Worm (Caenorhabditis elegans) whole organism, L2 larva: ENCODE results near the gene nccd-1.

Source experiments
- C34F6.9 ChIP-seq: fragments of 150-350 bp; optimal IDR thresholded peaks from 2 replicates; lab custom pipeline; 2014; ENCODE audit warnings: missing biosample characterization, missing genetic modification characterization
- F13H6.1 ChIP-seq: sonication (generic microtip); optimal IDR thresholded peaks from 2 replicates; lab custom pipeline; 2016; ENCODE audit warnings: missing genetic modification characterization, missing compliant biosample characterization
- R02D3.7 ChIP-seq: fragments of 150-350 bp; optimal IDR thresholded peaks from 2 replicates; lab custom pipeline; 2014; ENCODE audit warnings: missing biosample characterization, missing genetic modification characterization
- Y55F3AM.14 ChIP-seq: fragments of 200-800 bp; sonication (Bioruptor generic); optimal IDR thresholded peaks from 2 replicates; lab custom pipeline; 2018; ENCODE audit warnings: mild to moderate bottlenecking, missing genetic modification characterization, missing compliant biosample characterization
- alr-1 ChIP-seq: fragments of 150-350 bp; optimal IDR thresholded peaks from 2 replicates; lab custom pipeline; 2014; ENCODE audit warnings: missing biosample characterization, missing genetic modification characterization
- aly-2 ChIP-seq: fragments of 150-350 bp; optimal IDR thresholded peaks from 2 replicates; lab custom pipeline; 2014; ENCODE audit warnings: missing biosample characterization, missing genetic modification characterization
- ama-1 ChIP-seq: fragments of 150-350 bp; optimal IDR thresholded peaks from 2 replicates; lab custom pipeline; 2018; ENCODE audit warnings: inconsistent platforms
- blmp-1 ChIP-seq: sonication (generic microtip); optimal IDR thresholded peaks from 2 replicates; lab custom pipeline; 2017; ENCODE audit warnings: missing genetic modification characterization, mild to moderate bottlenecking, missing compliant biosample characterization, antibody characterized with exemption, moderate library complexity; ENCODE audit not compliant: insufficient read depth
- ceh-82 ChIP-seq: fragments of 150-350 bp; optimal IDR thresholded peaks from 2 replicates; lab custom pipeline; 2014; ENCODE audit warnings: missing biosample characterization, missing genetic modification characterization
- crh-2 ChIP-seq: sonication (generic microtip); optimal IDR thresholded peaks from 2 replicates; lab custom pipeline; 2017; ENCODE audit warnings: missing biosample characterization, missing genetic modification characterization
- dmd-4 ChIP-seq: sonication (generic microtip); optimal IDR thresholded peaks from 2 replicates; lab custom pipeline; 2017; ENCODE audit warnings: missing biosample characterization, missing genetic modification characterization
- egl-27 ChIP-seq: sonication (generic microtip); optimal IDR thresholded peaks from 3 replicates; lab custom pipeline; 2017; ENCODE audit warnings: missing biosample characterization, missing genetic modification reagents, missing genetic modification characterization
- elt-1 ChIP-seq: fragments of 150-350 bp; optimal IDR thresholded peaks from 2 replicates; lab custom pipeline; 2014; ENCODE audit warnings: missing biosample characterization, missing genetic modification characterization
- fos-1 ChIP-seq: fragments of 150-350 bp; optimal IDR thresholded peaks from 2 replicates; lab custom pipeline; 2014; ENCODE audit warnings: missing biosample characterization, missing genetic modification characterization
- gmeb-1 ChIP-seq: fragments of 150-350 bp; optimal IDR thresholded peaks from 2 replicates; lab custom pipeline; 2014; ENCODE audit warnings: missing biosample characterization, missing genetic modification characterization
- lin-11 ChIP-seq: fragments of 150-350 bp; sonication (generic microtip); optimal IDR thresholded peaks from 2 replicates; lab custom pipeline; 2014; ENCODE audit warnings: missing biosample characterization, missing genetic modification characterization, inconsistent platforms, mixed read lengths
- lin-13 ChIP-seq: fragments of 150-350 bp; optimal IDR thresholded peaks from 2 replicates; lab custom pipeline; 2014; ENCODE audit warnings: missing biosample characterization, missing genetic modification reagents, missing genetic modification characterization
- lsy-2 ChIP-seq, 2 experiments: fragments of 150-350 bp in 1 of 2; sonication (generic microtip) in 1 of 2; optimal IDR thresholded peaks; 2 replicates each; lab custom pipeline; 2014 to 2017; ENCODE audit warnings: missing biosample characterization in 2 of 2, missing genetic modification characterization in 2 of 2
- mab-5 ChIP-seq: fragments of 150-350 bp; optimal IDR thresholded peaks from 2 replicates; lab custom pipeline; 2014; ENCODE audit warnings: missing biosample characterization, missing genetic modification characterization
- mdl-1 ChIP-seq, 2 experiments: fragments of 150-350 bp in 1 of 2; sonication (generic microtip) in 1 of 2; optimal IDR thresholded peaks; 2 replicates each; lab custom pipeline; 2017; ENCODE audit warnings: missing biosample characterization in 2 of 2, missing genetic modification characterization in 2 of 2
- nhr-11 ChIP-seq: fragments of 150-350 bp; optimal IDR thresholded peaks from 2 replicates; lab custom pipeline; 2014; ENCODE audit warnings: missing biosample characterization, missing genetic modification characterization
- nhr-12 ChIP-seq: fragments of 150-350 bp; optimal IDR thresholded peaks from 2 replicates; lab custom pipeline; 2014; ENCODE audit warnings: missing biosample characterization, missing genetic modification characterization
- nhr-129 ChIP-seq: fragments of 150-350 bp; optimal IDR thresholded peaks from 2 replicates; lab custom pipeline; 2014; ENCODE audit warnings: missing biosample characterization, missing genetic modification characterization
- nhr-21 ChIP-seq: fragments of 150-350 bp; optimal IDR thresholded peaks from 2 replicates; lab custom pipeline; 2014; ENCODE audit warnings: missing biosample characterization, missing genetic modification characterization
- nhr-23 ChIP-seq: fragments of 150-350 bp; optimal IDR thresholded peaks from 2 replicates; lab custom pipeline; 2014; ENCODE audit warnings: missing biosample characterization, missing genetic modification reagents, missing genetic modification characterization
- nhr-237 ChIP-seq: fragments of 150-350 bp; optimal IDR thresholded peaks from 2 replicates; lab custom pipeline; 2014; ENCODE audit warnings: missing biosample characterization, missing genetic modification characterization
- nhr-25 ChIP-seq: fragments of 150-350 bp; sonication (generic microtip); optimal IDR thresholded peaks from 3 replicates; lab custom pipeline; 2014; ENCODE audit warnings: missing biosample characterization, missing genetic modification characterization
- peb-1 ChIP-seq: fragments of 150-350 bp; optimal IDR thresholded peaks from 2 replicates; lab custom pipeline; 2014; ENCODE audit warnings: missing biosample characterization, missing genetic modification characterization
- sem-4 ChIP-seq: fragments of 150-350 bp; optimal IDR thresholded peaks from 2 replicates; lab custom pipeline; 2014; ENCODE audit warnings: missing biosample characterization, missing genetic modification reagents, missing genetic modification characterization
- sma-3 ChIP-seq: sonication (generic microtip); optimal IDR thresholded peaks from 2 replicates; lab custom pipeline; 2016; ENCODE audit warnings: missing genetic modification reagents, missing genetic modification characterization, missing compliant biosample characterization
- sma-9 ChIP-seq, 2 experiments: fragments of 150-350 bp in 1 of 2; sonication (generic microtip) in 1 of 2; optimal IDR thresholded peaks; 2 replicates each; lab custom pipeline; 2014 to 2016; ENCODE audit warnings: missing genetic modification characterization in 2 of 2, mild to moderate bottlenecking in 1 of 2, missing biosample characterization in 1 of 2, missing compliant biosample characterization in 1 of 2, missing genetic modification reagents in 1 of 2, moderate library complexity in 1 of 2
- snpc-4 ChIP-seq: fragments of 150-350 bp; optimal IDR thresholded peaks from 2 replicates; lab custom pipeline; 2014; ENCODE audit warnings: missing biosample characterization, missing genetic modification characterization
- unc-39 ChIP-seq: fragments of 150-350 bp; optimal IDR thresholded peaks from 2 replicates; lab custom pipeline; 2014; ENCODE audit warnings: missing biosample characterization, missing genetic modification characterization
- unc-55 ChIP-seq: fragments of 150-350 bp; sonication (generic microtip); optimal IDR thresholded peaks from 3 replicates; lab custom pipeline; 2014; ENCODE audit warnings: missing biosample characterization, missing genetic modification reagents, missing genetic modification characterization
- ztf-4 ChIP-seq: fragments of 150-350 bp; optimal IDR thresholded peaks from 2 replicates; lab custom pipeline; 2014; ENCODE audit warnings: missing biosample characterization, missing genetic modification characterization

The nccd-1 gene

DNA sequence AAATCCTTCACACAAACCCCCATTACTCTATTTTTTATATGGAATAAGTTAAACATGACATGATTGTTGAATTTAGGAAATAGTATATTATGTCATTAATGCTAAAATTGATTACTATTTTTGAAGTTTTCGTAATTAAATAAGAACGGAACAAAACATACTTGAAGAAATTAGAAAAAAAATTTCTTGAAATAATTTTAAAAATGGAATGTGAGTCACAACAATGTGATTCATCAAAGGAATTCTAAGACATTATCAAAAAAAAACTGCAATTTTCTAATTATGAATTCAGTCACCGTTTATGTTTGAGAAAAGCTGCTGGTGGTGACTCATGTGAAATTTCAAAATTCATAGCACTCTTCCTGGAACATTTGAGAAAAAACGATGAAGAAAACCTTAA, at the start of gene nccd-1:
Gene nccd-1 (plus strand): TSS at position 301 of the 400 bp plus-strand sequence.
- no peak for TF ChIP-seq fos-1 (tag; lab: Kevin White, UChicago)
- no peak for TF ChIP-seq alr-1 (tag; lab: Kevin White, UChicago)
- no peak for TF ChIP-seq sma-9 (GFP tag; optimal IDR thresholded peaks at IDR 0.05; lab: Kevin White, UChicago)
- no peak for TF ChIP-seq sma-9 (tag; optimal IDR thresholded peaks at IDR 0.05; lab: Kevin White, UChicago)

DNA sequence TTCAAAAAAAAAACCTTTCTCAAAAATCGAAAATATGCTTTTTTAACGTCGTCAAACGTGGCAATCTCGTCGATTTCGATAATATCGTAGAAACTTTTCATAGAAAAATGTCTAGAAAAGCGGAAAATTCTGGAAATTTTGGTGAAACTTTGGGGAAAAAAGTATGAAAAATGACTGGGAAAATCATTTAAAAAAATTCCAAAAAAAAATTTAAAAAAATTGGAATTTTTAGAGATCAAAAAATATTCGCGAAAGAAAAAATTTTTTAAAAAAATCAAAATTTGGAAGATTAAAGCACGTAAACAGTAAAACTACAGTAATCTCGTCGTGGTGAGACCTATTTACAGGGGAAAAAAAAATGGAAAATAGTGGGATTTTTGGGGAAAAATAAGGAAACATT, 49.5 kb upstream of the nccd-1 start, which contains the start of gene Y116A8C.10:
Gene Y116A8C.10 (minus strand): TSS at position 101 of the 400 bp plus-strand sequence.
- TF ChIP-seq sem-4 (tag; lab: Kevin White, UChicago) = no peak
- no peak for TF ChIP-seq ama-1 (lab: Kevin White, UChicago)
- TF ChIP-seq ceh-82 (tag; lab: Kevin White, UChicago) = no peak
- TF ChIP-seq lin-11 = no peak
- no peak for TF ChIP-seq fos-1 (tag; lab: Kevin White, UChicago)
- no peak for TF ChIP-seq unc-39 (tag; lab: Kevin White, UChicago)
- no peak for TF ChIP-seq crh-2 (tag; lab: Kevin White, UChicago)

DNA sequence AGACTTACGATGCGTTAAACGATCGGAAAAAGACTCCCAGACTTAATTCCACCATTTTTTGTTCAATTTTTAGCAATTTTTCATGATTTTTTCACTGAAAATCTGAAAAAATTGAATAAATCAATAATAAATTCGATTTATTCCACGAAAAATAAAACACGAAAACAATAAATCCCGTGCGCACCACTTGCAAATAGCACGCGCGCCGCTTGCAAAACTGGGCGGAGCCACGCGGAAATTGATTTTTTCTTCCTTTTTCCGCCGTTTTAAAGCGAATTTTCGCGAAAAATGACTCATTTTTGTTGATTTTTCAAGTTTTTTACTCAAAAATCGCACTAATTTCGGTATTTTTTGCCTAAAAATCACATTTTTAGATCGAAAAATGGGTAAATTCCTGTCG, 41.8 kb upstream of the nccd-1 start, which contains the start of the genes Y116A8C.9 and arf-6:
Gene Y116A8C.9 (minus strand): TSS at position 55 of the 400 bp plus-strand sequence.
Gene arf-6 (plus strand): TSS at position 375 of the 400 bp plus-strand sequence.
- TF ChIP-seq sma-3 (GFP tag; lab: Kevin White, UChicago) (peak; percentile 58), unc-55 (GFP tag; lab: Kevin White, UChicago) (peak; percentile 67), mab-5 (tag; lab: Kevin White, UChicago) (peak; percentile 22), nhr-12 (tag; lab: Kevin White, UChicago) (no peak), lin-11 (peak; percentile 62), F13H6.1 (peak; percentile 79), R02D3.7 (tag; lab: Kevin White, UChicago) (no peak), C34F6.9 (tag; lab: Kevin White, UChicago) (peak; percentile 67), nhr-25 (no peak), mdl-1 (tag; optimal IDR thresholded peaks at IDR 0.05; lab: Kevin White, UChicago) (no peak), sma-9 (GFP tag; optimal IDR thresholded peaks at IDR 0.05; lab: Kevin White, UChicago) (no peak), sma-9 (tag; optimal IDR thresholded peaks at IDR 0.05; lab: Kevin White, UChicago) (no peak), sem-4 (tag; lab: Kevin White, UChicago) (peak; percentile 14), unc-39 (tag; lab: Kevin White, UChicago) (no peak), elt-1 (tag; lab: Kevin White, UChicago) (no peak), gmeb-1 (peak; percentile 70), fos-1 (tag; lab: Kevin White, UChicago) (peak; percentile 54), crh-2 (tag; lab: Kevin White, UChicago) (peak; percentile 58), nhr-21 (tag; lab: Kevin White, UChicago) (no peak), nhr-129 (tag; lab: Kevin White, UChicago) (peak; percentile 42), lsy-2 (tag; optimal IDR thresholded peaks at IDR 0.05; lab: Kevin White, UChicago) (peak; percentile 53 to 61), lin-13 (peak; percentile 41)

DNA sequence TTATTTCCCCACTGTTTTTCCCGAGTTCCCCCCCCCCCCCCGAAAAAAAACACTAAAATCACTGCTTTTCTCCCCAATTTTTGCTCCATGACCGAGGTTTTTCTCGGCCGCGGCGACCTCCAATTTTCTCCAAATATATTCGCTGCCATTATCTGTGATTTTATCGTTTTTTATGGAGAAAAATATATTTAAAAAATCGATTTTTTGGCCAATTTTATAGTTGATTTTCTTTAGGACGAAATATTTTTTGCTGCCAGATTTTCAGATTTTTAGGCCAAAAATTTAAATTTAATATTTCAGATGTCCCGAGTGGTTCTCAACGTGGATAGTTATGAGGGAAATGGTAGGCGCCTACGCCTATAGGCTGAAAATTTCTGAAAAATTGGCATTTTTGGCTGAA, 38.7 kb upstream of the nccd-1 start, which contains the start of gene rad-54.B:
Gene rad-54.B (plus strand): TSS at position 301 of the 400 bp plus-strand sequence.
- no peak for TF ChIP-seq R02D3.7 (tag; lab: Kevin White, UChicago)
- no peak for TF ChIP-seq fos-1 (tag; lab: Kevin White, UChicago)
- no peak for TF ChIP-seq elt-1 (tag; lab: Kevin White, UChicago)
- no peak for TF ChIP-seq lin-11
- TF ChIP-seq snpc-4 (tag; lab: Kevin White, UChicago) = no peak
- no peak for TF ChIP-seq dmd-4 (tag; lab: Kevin White, UChicago)
- no peak for TF ChIP-seq nhr-11
- no peak for TF ChIP-seq nhr-23 (tag; lab: Kevin White, UChicago)
- TF ChIP-seq ztf-4 (tag; lab: Kevin White, UChicago) = no peak
- no peak for TF ChIP-seq nhr-129 (tag; lab: Kevin White, UChicago)
- no peak for TF ChIP-seq Y55F3AM.14
- TF ChIP-seq crh-2 (tag; lab: Kevin White, UChicago) = no peak
- no peak for TF ChIP-seq lsy-2 (tag; optimal IDR thresholded peaks at IDR 0.05; lab: Kevin White, UChicago)
- TF ChIP-seq nhr-21 (tag; lab: Kevin White, UChicago) = no peak
- TF ChIP-seq peb-1 (tag; lab: Kevin White, UChicago) = no peak
- TF ChIP-seq unc-55 (GFP tag; lab: Kevin White, UChicago) = no peak

DNA sequence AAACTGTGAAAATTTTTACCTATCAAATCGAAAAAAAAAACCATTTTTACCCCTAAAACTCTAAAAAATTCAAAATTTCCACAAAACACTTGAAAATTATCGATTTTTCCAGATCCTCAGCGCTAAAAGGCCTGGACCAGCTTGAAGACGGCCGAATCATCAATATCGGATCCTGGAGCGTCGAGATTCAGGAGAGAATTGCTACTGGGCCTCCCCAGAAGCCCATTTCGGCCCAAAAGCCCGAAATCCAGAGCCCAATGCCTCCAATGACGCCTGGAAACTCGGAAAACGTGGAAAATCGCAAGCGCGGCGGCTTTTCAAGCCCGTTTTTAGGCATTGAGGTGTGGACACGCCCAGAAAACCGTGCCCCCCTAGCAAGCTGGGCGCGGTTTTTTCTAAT, 36.1 kb upstream of the nccd-1 start:
- TF ChIP-seq snpc-4 (tag; lab: Kevin White, UChicago) (no peak), blmp-1 (no peak), peb-1 (tag; lab: Kevin White, UChicago) (no peak), egl-27 (tag; lab: Kevin White, UChicago) (no peak), unc-39 (tag; lab: Kevin White, UChicago) (no peak), aly-2 (no peak), lin-11 (no peak), nhr-129 (tag; lab: Kevin White, UChicago) (no peak), nhr-237 (tag; lab: Kevin White, UChicago) (no peak), nhr-23 (tag; lab: Kevin White, UChicago) (no peak), elt-1 (tag; lab: Kevin White, UChicago) (no peak), dmd-4 (tag; lab: Kevin White, UChicago) (no peak), alr-1 (tag; lab: Kevin White, UChicago) (no peak)
